Worm (Caenorhabditis elegans) whole organism, late embryonic: ENCODE data around the gene Y38H6C.8.

Experiments
- ama-1 ChIP-seq: fragments of 150-350 bp; optimal IDR thresholded peaks from 2 replicates; lab custom pipeline; 2014
- dve-1 ChIP-seq: sonication (generic microtip); optimal IDR thresholded peaks from 2 replicates; lab custom pipeline; 2017; ENCODE audit warnings: antibody characterized with exemption, mild to moderate bottlenecking, missing genetic modification characterization, missing compliant biosample characterization
- hlh-30 ChIP-seq: sonication (generic microtip); optimal IDR thresholded peaks from 2 replicates; lab custom pipeline; 2017; ENCODE audit warnings: antibody characterized with exemption, missing genetic modification characterization, missing compliant biosample characterization; ENCODE audit not compliant: insufficient read depth
- nhr-11 ChIP-seq: fragments of 150-350 bp; optimal IDR thresholded peaks from 2 replicates; lab custom pipeline; 2014; ENCODE audit warnings: missing biosample characterization, missing genetic modification characterization
- tbx-2 ChIP-seq: sonication (generic microtip); optimal IDR thresholded peaks from 2 replicates; lab custom pipeline; 2016; ENCODE audit warnings: missing genetic modification characterization, missing compliant biosample characterization
- unc-55 ChIP-seq: sonication (generic microtip); optimal IDR thresholded peaks from 2 replicates; lab custom pipeline; 2017; ENCODE audit warnings: missing biosample characterization, missing genetic modification reagents, missing genetic modification characterization

DNA sequence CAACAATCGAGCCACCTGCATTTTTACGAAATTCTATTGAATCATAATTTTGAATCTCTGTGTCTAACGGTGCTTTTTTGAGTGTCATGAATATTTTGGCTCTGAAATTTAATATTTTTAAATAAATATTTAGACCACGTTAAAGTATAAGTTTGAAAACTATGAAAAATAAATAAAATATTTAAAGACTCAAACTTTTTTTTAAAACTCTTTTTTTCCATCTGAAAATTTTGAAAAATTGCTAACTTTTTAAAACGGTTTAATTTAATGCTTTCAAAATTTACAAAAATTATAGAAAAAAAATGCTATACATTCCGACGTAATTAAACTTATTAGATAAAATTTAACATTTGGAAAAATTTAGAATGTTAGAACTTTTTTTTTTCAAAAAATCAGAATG is 30.3 kb downstream of the Y38H6C.8 start, which contains the start of gene slc-36.3:
- TF ChIP-seq ama-1 (lab: Kevin White, UChicago), result no peak
- TF ChIP-seq nhr-11, result no peak
- no peak for TF ChIP-seq tbx-2 (tag; lab: Kevin White, UChicago)
- TF ChIP-seq unc-55 (GFP tag; lab: Kevin White, UChicago), result no peak
- no peak for TF ChIP-seq hlh-30 (tag; lab: Kevin White, UChicago)
- TF ChIP-seq dve-1 (tag; lab: Kevin White, UChicago), result no peak
